Fruit fly (Drosophila melanogaster): ENCODE measurements around the gene CG33262.

The CG33262 gene

DNA sequence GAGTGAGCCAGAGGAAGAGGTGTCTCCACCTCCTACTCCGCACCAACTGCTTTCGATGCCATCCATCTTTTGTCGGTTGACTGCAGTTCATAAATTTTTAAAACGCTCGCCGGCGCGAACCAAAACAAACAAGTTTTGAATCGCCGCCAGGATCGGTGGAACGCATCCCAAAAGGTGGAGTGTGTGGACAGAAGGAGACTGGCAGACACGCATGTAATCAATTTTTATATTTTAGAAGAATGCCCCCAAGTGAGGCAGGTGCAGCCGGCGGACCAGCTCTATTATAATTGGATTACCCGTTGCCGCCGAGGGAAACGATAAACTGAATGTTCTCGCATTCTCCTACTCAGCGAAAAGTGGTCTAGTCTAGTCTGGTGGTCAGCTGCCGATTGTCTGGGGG lies 37.7 kb downstream of the CG33262 start:
- TF ChIP-seq br (GFP tag; optimal IDR thresholded peaks at IDR 0.05) (no peak), Hr78 (GFP tag; optimal IDR thresholded peaks at IDR 0.05) (no peak), rgr (GFP tag; optimal IDR thresholded peaks at IDR 0.05) (no peak), dl (GFP tag; optimal IDR thresholded peaks at IDR 0.05; ENCODE audit: insufficient read depth in 1 of 2, partially characterized antibody in 2 of 2) (no peak), sv (GFP tag; optimal IDR thresholded peaks at IDR 0.05) (no peak), HLH106 (tag; optimal IDR thresholded peaks at IDR 0.05) (no peak), h (GFP tag; optimal IDR thresholded peaks at IDR 0.05) (no peak), CG32264 (GFP tag; optimal IDR thresholded peaks at IDR 0.05) (no peak), dsf (GFP tag; optimal IDR thresholded peaks at IDR 0.05; ENCODE audit: borderline replicate concordance) (no peak), Vsx2 (GFP tag; optimal IDR thresholded peaks at IDR 0.05; ENCODE audit: partially characterized antibody) (no peak)

DNA sequence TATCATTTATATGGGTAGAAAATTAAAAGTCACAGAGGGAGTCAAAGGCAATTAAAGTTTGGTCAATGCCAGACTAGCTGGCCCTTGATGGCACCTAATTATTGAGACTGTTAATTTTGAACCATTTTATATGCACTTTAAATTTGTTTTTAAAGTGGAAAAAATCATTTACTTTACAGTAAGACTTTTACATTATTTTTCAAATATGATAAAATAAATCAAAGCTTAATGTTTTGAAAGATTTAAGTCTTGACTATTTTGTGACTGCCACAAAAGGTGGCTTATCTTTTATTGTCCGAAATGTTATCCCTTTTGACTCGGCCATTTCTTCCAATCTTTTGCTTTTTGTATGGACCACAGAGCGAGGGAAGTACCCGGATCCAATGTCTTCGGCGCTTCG lies 38.1 kb downstream of the CG33262 start, which contains the start of gene snky:
Gene snky, plus strand, starts transcription at position 301 of the 400 bp plus-strand sequence.
- no peak for TF ChIP-seq sage (GFP tag; optimal IDR thresholded peaks at IDR 0.05)
- TF ChIP-seq CrebA (GFP tag; optimal IDR thresholded peaks at IDR 0.05; ENCODE audit: borderline replicate concordance), result no peak
- no peak for TF ChIP-seq psq (GFP tag; optimal IDR thresholded peaks at IDR 0.05)
- TF ChIP-seq brk (GFP tag; optimal IDR thresholded peaks at IDR 0.05), result no peak
- TF ChIP-seq OdsH (GFP tag; optimal IDR thresholded peaks at IDR 0.05), result no peak

DNA sequence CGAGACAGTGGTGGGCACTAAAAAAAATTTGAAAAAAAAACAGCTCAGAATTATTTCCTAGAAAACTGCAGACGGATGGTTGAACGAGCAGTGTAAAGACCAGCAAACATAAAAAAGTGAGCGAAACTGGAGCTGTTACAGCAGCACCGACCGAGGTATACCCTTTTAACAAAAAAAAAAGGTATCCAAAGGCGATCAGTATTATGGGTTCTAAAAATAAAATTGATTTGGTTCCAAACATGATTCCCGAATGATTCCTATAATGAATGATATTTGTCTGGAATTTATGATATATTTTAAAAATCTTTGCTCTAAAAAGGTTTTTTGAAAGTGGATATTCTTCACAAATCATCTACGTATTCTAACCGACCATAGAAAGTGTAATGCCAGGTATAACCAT lies 42.1 kb downstream of the CG33262 start:
- no peak for TF ChIP-seq lola (GFP tag; optimal IDR thresholded peaks at IDR 0.05)
- TF ChIP-seq brk (GFP tag; optimal IDR thresholded peaks at IDR 0.05), result no peak
- TF ChIP-seq dl (GFP tag; optimal IDR thresholded peaks at IDR 0.05; ENCODE audit: insufficient read depth in 1 of 2, partially characterized antibody in 2 of 2), result no peak
- TF ChIP-seq dmrt93B (GFP tag; optimal IDR thresholded peaks at IDR 0.05), result no peak
- no peak for TF ChIP-seq CG32264 (GFP tag; optimal IDR thresholded peaks at IDR 0.05)
- TF ChIP-seq Hnf4 (GFP tag; optimal IDR thresholded peaks at IDR 0.05), result no peak
- no peak for TF ChIP-seq Abd-B (GFP tag; optimal IDR thresholded peaks at IDR 0.05)
- no peak for TF ChIP-seq jim (GFP tag; optimal IDR thresholded peaks at IDR 0.05)
- TF ChIP-seq sv (GFP tag; optimal IDR thresholded peaks at IDR 0.05), result no peak

DNA sequence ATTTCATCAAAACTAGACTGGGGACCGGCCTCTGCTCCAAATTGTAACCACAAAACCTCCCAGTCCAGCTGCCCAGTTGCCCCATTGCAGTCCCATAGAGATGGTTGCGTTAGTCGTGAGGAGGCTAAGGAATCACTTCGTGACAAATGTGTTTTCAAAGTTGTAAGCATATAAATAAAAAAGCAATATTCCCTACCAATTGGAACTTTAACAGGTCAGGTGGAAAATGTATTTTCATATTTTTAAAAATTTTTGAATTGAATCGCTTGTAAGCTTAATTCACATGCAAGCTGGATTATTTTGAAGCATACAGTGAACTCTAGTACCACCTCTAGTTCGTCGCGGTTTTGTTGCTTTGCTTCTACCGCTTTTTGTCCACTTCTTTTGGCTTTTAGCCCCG lies 44.3 kb downstream of the CG33262 start:
- no peak for TF ChIP-seq Jra (GFP tag; optimal IDR thresholded peaks at IDR 0.05)
- TF ChIP-seq foxo (GFP tag; optimal IDR thresholded peaks at IDR 0.05), result peak in 1 of 2 experiments; percentile 2
- TF ChIP-seq Hr78 (GFP tag; optimal IDR thresholded peaks at IDR 0.05), result no peak
- TF ChIP-seq h (GFP tag; optimal IDR thresholded peaks at IDR 0.05), result peak; percentile 4
- TF ChIP-seq psq (GFP tag; optimal IDR thresholded peaks at IDR 0.05), result peak; percentile 32
- TF ChIP-seq Mio (GFP tag; optimal IDR thresholded peaks at IDR 0.05), result no peak
- no peak for TF ChIP-seq sv (GFP tag; optimal IDR thresholded peaks at IDR 0.05)
- TF ChIP-seq HLH106 (tag; optimal IDR thresholded peaks at IDR 0.05), result no peak
- peak; percentile 27 for TF ChIP-seq ey (GFP tag; optimal IDR thresholded peaks at IDR 0.05)

DNA sequence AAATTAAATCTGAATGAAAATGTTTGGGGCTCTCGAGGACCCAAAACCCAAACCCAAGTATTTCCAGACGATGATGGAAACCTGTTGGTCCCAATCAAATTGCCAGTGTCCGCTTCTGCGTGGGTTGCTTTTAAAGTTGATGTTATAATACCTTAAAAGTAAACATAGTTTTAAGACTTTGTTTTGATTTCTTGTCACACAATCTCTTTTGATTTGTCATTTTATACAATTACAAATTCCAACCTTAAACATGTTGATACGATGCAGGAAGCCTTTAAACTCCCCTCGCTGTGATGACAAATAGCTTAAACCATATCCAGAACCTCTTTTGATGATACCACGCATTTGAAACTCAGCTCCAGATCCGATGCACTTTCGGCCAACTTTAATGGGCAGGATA lies 46.3 kb downstream of the CG33262 start:
- TF ChIP-seq Sp1 (GFP tag; optimal IDR thresholded peaks at IDR 0.05) (peak; percentile 64), CG9705 (GFP tag; optimal IDR thresholded peaks at IDR 0.05) (no peak), Hnf4 (GFP tag; optimal IDR thresholded peaks at IDR 0.05) (no peak), CG32264 (GFP tag; optimal IDR thresholded peaks at IDR 0.05) (no peak), dsf (GFP tag; optimal IDR thresholded peaks at IDR 0.05; ENCODE audit: borderline replicate concordance) (no peak), brk (GFP tag; optimal IDR thresholded peaks at IDR 0.05) (no peak), Myc (optimal IDR thresholded peaks at IDR 0.05) (no peak), Hr78 (GFP tag; optimal IDR thresholded peaks at IDR 0.05) (no peak), lola (GFP tag; optimal IDR thresholded peaks at IDR 0.05) (no peak), br (GFP tag; optimal IDR thresholded peaks at IDR 0.05) (peak; percentile 49), dl (GFP tag; optimal IDR thresholded peaks at IDR 0.05; ENCODE audit: insufficient read depth in 1 of 2, partially characterized antibody in 2 of 2) (no peak), Mio (GFP tag; optimal IDR thresholded peaks at IDR 0.05) (no peak), OdsH (GFP tag; optimal IDR thresholded peaks at IDR 0.05) (peak; percentile 49), usp (GFP tag; optimal IDR thresholded peaks at IDR 0.05) (no peak), dmrt93B (GFP tag; optimal IDR thresholded peaks at IDR 0.05) (no peak), GATAd (GFP tag; optimal IDR thresholded peaks at IDR 0.05) (no peak), fru (GFP tag; optimal IDR thresholded peaks at IDR 0.05) (peak; percentile 56), Rel (GFP tag; optimal IDR thresholded peaks at IDR 0.05) (no peak), Rel (tag; optimal IDR thresholded peaks at IDR 0.05) (no peak), foxo (GFP tag; optimal IDR thresholded peaks at IDR 0.05) (peak in 1 of 2 experiments; percentile 47), woc (GFP tag; optimal IDR thresholded peaks at IDR 0.05) (peak; percentile 54), Jra (GFP tag; optimal IDR thresholded peaks at IDR 0.05) (no peak), jim (GFP tag; optimal IDR thresholded peaks at IDR 0.05) (no peak), Abd-B (GFP tag; optimal IDR thresholded peaks at IDR 0.05) (no peak), tai (GFP tag; optimal IDR thresholded peaks at IDR 0.05) (no peak), h (GFP tag; optimal IDR thresholded peaks at IDR 0.05) (peak; percentile 66), psq (GFP tag; optimal IDR thresholded peaks at IDR 0.05) (peak; percentile 27), HLH106 (tag; optimal IDR thresholded peaks at IDR 0.05) (peak; percentile 60), rgr (GFP tag; optimal IDR thresholded peaks at IDR 0.05) (peak; percentile 48), pan (optimal IDR thresholded peaks at IDR 0.05) (no peak), sv (GFP tag; optimal IDR thresholded peaks at IDR 0.05) (no peak), CrebA (GFP tag; optimal IDR thresholded peaks at IDR 0.05; ENCODE audit: borderline replicate concordance) (no peak), Hr83 (GFP tag; optimal IDR thresholded peaks at IDR 0.05; ENCODE audit: poor library complexity, severe bottlenecking) (no peak), ey (GFP tag; optimal IDR thresholded peaks at IDR 0.05) (peak; percentile 39), Dif (GFP tag; optimal IDR thresholded peaks at IDR 0.05; ENCODE audit: partially characterized antibody) (no peak), Dfd (GFP tag; optimal IDR thresholded peaks at IDR 0.05) (no peak), sage (GFP tag; optimal IDR thresholded peaks at IDR 0.05) (no peak)

Measured in whole organism, wandering third instar larva.